Fruit fly (Drosophila melanogaster) ovary, adult (tissue): ENCODE results near the gene CG42675.

Source experiments
- CG17801 ChIP-seq: fragments of 200-800 bp; optimal IDR thresholded peaks from 2 replicates; lab custom pipeline; 2019; ENCODE audit warnings: missing biosample characterization, mild to moderate bottlenecking, missing genetic modification characterization, moderate library complexity; ENCODE audit not compliant: partially characterized antibody

CG42675 gene

DNA sequence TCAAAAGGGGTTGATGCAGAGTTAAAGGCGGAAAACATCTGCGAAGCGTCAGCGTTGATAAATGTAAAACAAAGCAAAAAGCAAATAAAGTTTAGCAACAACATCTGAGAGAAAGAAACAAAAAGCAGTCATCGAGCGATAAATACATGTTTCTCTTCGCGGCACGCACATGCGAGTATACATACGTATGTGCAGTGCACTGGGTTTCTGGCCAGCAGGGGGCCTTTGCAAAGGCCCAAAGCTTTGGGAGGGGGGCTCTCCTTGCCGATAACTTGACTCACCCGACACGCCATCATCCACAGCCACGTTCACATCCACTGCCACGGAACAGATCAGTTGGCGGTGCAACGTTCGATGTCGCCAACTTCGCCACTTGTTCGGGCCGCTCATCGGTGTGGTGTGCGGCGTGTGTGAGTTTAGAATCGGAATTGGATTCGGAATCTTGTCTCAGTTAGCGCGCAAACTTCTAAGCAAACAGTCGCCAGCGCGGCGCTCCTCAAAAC is at the start of gene CG42675:
Gene CG42675, plus strand, starts transcription at position 453 of the 503 bp plus-strand sequence.
- no peak for TF ChIP-seq CG17801 (GFP tag; lab: Kevin White, UChicago)

DNA sequence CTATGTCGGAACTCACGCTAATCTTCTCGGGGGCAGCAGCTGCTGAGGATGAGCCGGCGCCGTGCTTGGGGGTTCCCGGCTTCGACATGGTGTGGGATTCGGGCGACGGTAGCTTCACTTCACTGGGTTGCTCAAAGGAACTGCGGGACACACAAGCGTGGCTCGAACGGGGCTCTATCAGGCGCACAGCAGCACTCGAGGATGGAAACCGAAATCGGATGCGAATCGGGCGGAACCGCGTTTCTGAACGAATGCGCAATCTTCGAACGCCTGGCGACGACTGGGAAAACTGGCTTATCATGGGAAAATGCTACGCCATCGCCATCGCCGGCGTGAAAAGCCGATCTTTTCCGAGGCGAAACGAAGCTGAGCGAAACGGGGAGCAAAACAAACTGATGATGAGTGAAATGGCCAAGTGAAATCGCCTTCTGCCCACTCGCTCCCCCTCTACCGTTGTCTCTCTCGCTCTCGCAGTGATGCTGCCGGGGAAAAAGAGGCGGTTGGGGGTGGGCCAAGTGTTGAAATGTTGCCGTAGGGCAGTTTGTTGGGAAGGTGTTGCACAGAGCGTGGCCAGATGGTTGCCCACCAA is 41.7 kb upstream of the CG42675 start:
- TF ChIP-seq CG17801 (GFP tag; lab: Kevin White, UChicago), result no peak

- TF ChIP-seq CG17801 (GFP tag; lab: Kevin White, UChicago), result no peak
These were observed 41.0 kb upstream of the CG42675 start for dm6 chr3R:5772433-5772832.

- peak; percentile 50 for TF ChIP-seq CG17801 (GFP tag; lab: Kevin White, UChicago)
These were observed 34.4 kb upstream of the CG42675 start, which contains the start of gene jagn for dm6 chr3R:5778731-5779593. Gene jagn, plus strand, starts transcription at chr3R:5779315.

dm6 chr3R:5780976-5781375 is 32.4 kb upstream of the CG42675 start, which contains the start of gene CG2082:
Gene CG2082, minus strand, starts transcription at chr3R:5781076.
- TF ChIP-seq CG17801 (GFP tag; lab: Kevin White, UChicago), result no peak

- no peak for TF ChIP-seq CG17801 (GFP tag; lab: Kevin White, UChicago)
These were observed 31.9 kb upstream of the CG42675 start, which contains the start of gene kat-60L1 for dm6 chr3R:5781462-5781861. Gene kat-60L1, plus strand, starts transcription at chr3R:5781762.

- TF ChIP-seq CG17801 (GFP tag; lab: Kevin White, UChicago), result peak; percentile 78
These were observed 24.1 kb upstream of the CG42675 start, which contains the start of the genes Hat1 and Rpn5 for dm6 chr3R:5789025-5789953. Gene Hat1, minus strand, starts transcription at chr3R:5789384. Gene Rpn5, plus strand, starts transcription at chr3R:5789493.

dm6 chr3R:5791497-5791896 is 21.9 kb upstream of the CG42675 start, which contains the start of gene Hpf1:
Gene Hpf1, plus strand, starts transcription at chr3R:5791879.
- peak; percentile 99 for TF ChIP-seq CG17801 (GFP tag; lab: Kevin White, UChicago)

dm6 chr3R:5794267-5795089 is 18.9 kb upstream of the CG42675 start, which contains the start of the genes PSMG1 and CG10979:
Gene PSMG1, minus strand, starts transcription at chr3R:5794317.
Gene CG10979, plus strand, starts transcription at chr3R:5794705.
- no peak for TF ChIP-seq CG17801 (GFP tag; lab: Kevin White, UChicago)

dm6 chr3R:5797709-5798108 is 15.7 kb upstream of the CG42675 start:
- TF ChIP-seq CG17801 (GFP tag; lab: Kevin White, UChicago), result no peak

- no peak for TF ChIP-seq CG17801 (GFP tag; lab: Kevin White, UChicago)
These were observed 11.5 kb upstream of the CG42675 start, which contains the start of gene CG11000 for dm6 chr3R:5801703-5802436. Gene CG11000, plus strand, starts transcription at chr3R:5802328.

DNA sequence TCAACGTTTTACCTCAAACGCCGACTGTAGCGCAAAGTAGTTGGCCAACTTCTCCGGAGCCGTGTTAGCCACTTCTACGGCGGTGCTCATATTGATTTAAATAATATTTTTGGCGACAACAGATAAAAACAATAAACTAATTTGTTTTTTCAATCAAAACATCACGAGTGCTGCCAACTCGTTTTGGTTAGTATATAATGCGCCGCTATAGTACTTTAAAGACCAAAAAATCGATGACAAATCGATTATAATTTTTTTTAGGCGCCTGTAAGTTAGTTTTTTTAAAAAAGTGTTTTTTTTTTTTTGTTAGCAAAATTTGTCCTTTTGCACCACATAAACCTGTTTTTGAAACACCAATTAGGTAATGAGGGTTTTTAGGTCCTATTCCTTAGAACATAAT is 7.8 kb downstream of the CG42675 start, which contains the start of gene Hpr1:
Gene Hpr1, minus strand, starts transcription at position 198 of the 400 bp plus-strand sequence.
- TF ChIP-seq CG17801 (GFP tag; lab: Kevin White, UChicago), result no peak
